Worm (Caenorhabditis elegans) whole organism, L3 larva: ENCODE results near the gene C33F10.8.

Source experiments
- ceh-82 ChIP-seq: fragments of 150-350 bp; optimal IDR thresholded peaks from 2 replicates; lab custom pipeline; 2014; ENCODE audit warnings: missing biosample characterization, missing genetic modification characterization
- fos-1 ChIP-seq: fragments of 150-350 bp; optimal IDR thresholded peaks from 2 replicates; lab custom pipeline; 2014; ENCODE audit warnings: missing biosample characterization, missing genetic modification characterization
- nhr-28 ChIP-seq: fragments of 150-350 bp; optimal IDR thresholded peaks from 2 replicates; lab custom pipeline; 2014; ENCODE audit warnings: missing biosample characterization, missing genetic modification characterization
- pha-4 ChIP-seq: fragments of 150-350 bp; optimal IDR thresholded peaks from 2 replicates; lab custom pipeline; 2014; ENCODE audit warnings: missing biosample characterization, missing genetic modification reagents, missing genetic modification characterization
- pqm-1 ChIP-seq: fragments of 150-350 bp; optimal IDR thresholded peaks from 2 replicates; lab custom pipeline; 2017; ENCODE audit warnings: missing biosample characterization, missing genetic modification characterization, inconsistent platforms
- unc-39 ChIP-seq: sonication (generic microtip); optimal IDR thresholded peaks from 4 replicates; lab custom pipeline; 2017; ENCODE audit warnings: missing biosample characterization, missing genetic modification characterization
- unc-62 ChIP-seq: fragments of 150-350 bp; sonication (generic microtip); optimal IDR thresholded peaks from 4 replicates; lab custom pipeline; 2014; ENCODE audit warnings: missing biosample characterization, missing genetic modification reagents, missing genetic modification characterization

ce11 chrII:4789835-4790343 lies 35.1 kb downstream of the C33F10.8 start, which contains the start of gene F26G1.15:
- no peak for TF ChIP-seq pqm-1 (tag; lab: Kevin White, UChicago)
- TF ChIP-seq unc-39 (tag; lab: Kevin White, UChicago) = no peak
- TF ChIP-seq fos-1 = no peak
- no peak for TF ChIP-seq nhr-28 (tag; lab: Kevin White, UChicago)
- TF ChIP-seq unc-62 = no peak
- TF ChIP-seq ceh-82 = no peak
- TF ChIP-seq pha-4 = no peak
